Fruit fly (Drosophila melanogaster) whole organism, embryonic: Measurements from ENCODE around the gene CG15024.
A peak's percentile ranks its signal among the peaks of the same experiment; 100 is the strongest.

ENCODE experiments used
- Antp ChIP-seq: fragments of 200-800 bp; sonication (Bioruptor generic); optimal IDR thresholded peaks from 3 replicates; lab custom pipeline; 2016; ENCODE audit warnings: missing biosample characterization, missing genetic modification characterization
- BtbVII ChIP-seq: fragments of 200-800 bp; sonication (Bioruptor generic); optimal IDR thresholded peaks from 3 replicates; lab custom pipeline; 2017; ENCODE audit warnings: missing biosample characterization, mild to moderate bottlenecking, missing genetic modification characterization
- CG11456 ChIP-seq: fragments of 200-800 bp; sonication (Bioruptor generic); IDR thresholded peaks from 3 replicates; pipeline ENCODE4 v1.3.6; 2022; ENCODE audit warnings: missing biosample characterization, missing genetic modification characterization
- CG12071 ChIP-seq: fragments of 200-800 bp; sonication (Bioruptor generic); optimal IDR thresholded peaks from 3 replicates; lab custom pipeline; 2018; ENCODE audit warnings: missing biosample characterization, mild to moderate bottlenecking, missing genetic modification characterization
- CG12769 ChIP-seq: fragments of 200-800 bp; sonication (Bioruptor generic); optimal IDR thresholded peaks from 2 replicates; lab custom pipeline; 2019; ENCODE audit warnings: missing biosample characterization, mild to moderate bottlenecking, missing genetic modification characterization, moderate library complexity
- CG13624 ChIP-seq: fragments of 200-800 bp; sonication (Bioruptor generic); optimal IDR thresholded peaks from 2 replicates; lab custom pipeline; 2016; ENCODE audit warnings: missing biosample characterization, missing genetic modification characterization
- CG13894 ChIP-seq: fragments of 200-800 bp; sonication (Bioruptor generic); optimal IDR thresholded peaks from 3 replicates; lab custom pipeline; 2018; ENCODE audit warnings: missing biosample characterization, mild to moderate bottlenecking, missing genetic modification characterization, moderate library complexity
- CG16779 ChIP-seq: fragments of 200-800 bp; sonication (Bioruptor generic); IDR thresholded peaks from 2 replicates; pipeline ENCODE4 v1.3.6; 2022; ENCODE audit warnings: missing biosample characterization, missing genetic modification characterization
- CG18599 ChIP-seq: fragments of 200-800 bp; sonication (Bioruptor generic); optimal IDR thresholded peaks from 3 replicates; lab custom pipeline; 2017; ENCODE audit warnings: missing biosample characterization, missing genetic modification characterization, mild to moderate bottlenecking, moderate library complexity, missing genetic modification reagents
- CG31365 ChIP-seq: fragments of 200-800 bp; sonication (Bioruptor generic); optimal IDR thresholded peaks from 2 replicates; lab custom pipeline; 2018; ENCODE audit warnings: missing biosample characterization, mild to moderate bottlenecking, missing genetic modification characterization
- CG32532 ChIP-seq: fragments of 200-800 bp; sonication (Bioruptor generic); IDR thresholded peaks from 2 replicates; pipeline ENCODE4 v1.3.6; 2022; ENCODE audit warnings: missing biosample characterization, missing genetic modification characterization
- CG8290 ChIP-seq, 3 experiments: fragments of 200-800 bp; sonication (Bioruptor generic); optimal IDR thresholded peaks; 2 replicates each; lab custom pipeline; 2016 to 2019; ENCODE audit warnings: missing biosample characterization in 3 of 3, missing genetic modification characterization in 3 of 3, mild to moderate bottlenecking in 2 of 3, moderate library complexity in 1 of 3
- CG8765 ChIP-seq: fragments of 200-800 bp; sonication (Bioruptor generic); IDR thresholded peaks from 2 replicates; pipeline ENCODE4 v1.3.6; 2022; ENCODE audit warnings: missing biosample characterization, missing genetic modification characterization
- Ets65A ChIP-seq: fragments of 200-800 bp; sonication (Bioruptor generic); peaks from one replicate; lab custom pipeline; 2016; ENCODE audit warnings: missing biosample characterization, missing genetic modification characterization
- Fer1 ChIP-seq: fragments of 200-800 bp; sonication (Bioruptor generic); optimal IDR thresholded peaks from 2 replicates; lab custom pipeline; 2017; ENCODE audit warnings: missing biosample characterization, mild to moderate bottlenecking, missing genetic modification characterization
- Gsc ChIP-seq: fragments of 200-800 bp; sonication (Bioruptor generic); IDR thresholded peaks from 2 replicates; pipeline ENCODE4 v1.3.6; 2022; ENCODE audit warnings: missing biosample characterization, missing genetic modification characterization
- Med ChIP-seq: fragments of 200-800 bp; sonication (Bioruptor generic); peaks from one replicate; lab custom pipeline; 2016; ENCODE audit warnings: missing biosample characterization, missing genetic modification characterization, mild to moderate bottlenecking, inconsistent platforms, moderate library complexity
- Sox100B ChIP-seq: fragments of 200-800 bp; sonication (Bioruptor generic); optimal IDR thresholded peaks from 3 replicates; lab custom pipeline; 2018; ENCODE audit warnings: missing biosample characterization, mild to moderate bottlenecking, missing genetic modification characterization
- Xbp1 ChIP-seq: fragments of 200-800 bp; sonication (Bioruptor generic); optimal IDR thresholded peaks from 3 replicates; lab custom pipeline; 2016; ENCODE audit warnings: missing biosample characterization, mild to moderate bottlenecking, missing genetic modification characterization
- ab ChIP-seq: fragments of 200-800 bp; sonication (Bioruptor generic); optimal IDR thresholded peaks from 2 replicates; lab custom pipeline; 2016; ENCODE audit warnings: missing biosample characterization, missing genetic modification characterization
- abd-A ChIP-seq: fragments of 200-800 bp; sonication (Bioruptor generic); optimal IDR thresholded peaks from 3 replicates; lab custom pipeline; 2019; ENCODE audit warnings: missing biosample characterization, mild to moderate bottlenecking, missing genetic modification characterization, moderate library complexity
- al ChIP-seq: fragments of 200-800 bp; sonication (Bioruptor generic); IDR thresholded peaks from 2 replicates; pipeline ENCODE4 v1.3.6; 2022; ENCODE audit warnings: missing biosample characterization, missing genetic modification characterization
- cas ChIP-seq: fragments of 200-800 bp; sonication (Bioruptor generic); IDR thresholded peaks from 2 replicates; pipeline ENCODE4 v1.3.6; 2022; ENCODE audit warnings: missing biosample characterization, missing genetic modification characterization
- chinmo ChIP-seq: fragments of 200-800 bp; sonication (Bioruptor generic); IDR thresholded peaks from 4 replicates; pipeline ENCODE4 v1.3.6; 2022; ENCODE audit warnings: missing biosample characterization, missing genetic modification characterization; ENCODE audit not compliant: partially characterized antibody
- chm ChIP-seq: fragments of 200-800 bp; sonication (Bioruptor generic); IDR thresholded peaks from 2 replicates; pipeline ENCODE4 v1.3.6; 2022; ENCODE audit warnings: missing biosample characterization, missing genetic modification characterization
- ci ChIP-seq: fragments of 200-800 bp; sonication (Bioruptor generic); IDR thresholded peaks from 3 replicates; pipeline ENCODE4 v1.3.6; 2022; ENCODE audit warnings: missing biosample characterization, missing genetic modification characterization
- da ChIP-seq: fragments of 200-800 bp; sonication (Bioruptor generic); optimal IDR thresholded peaks from 2 replicates; lab custom pipeline; 2016; ENCODE audit warnings: missing biosample characterization, missing genetic modification characterization
- dan ChIP-seq: fragments of 200-800 bp; sonication (Bioruptor generic); IDR thresholded peaks from 2 replicates; pipeline ENCODE4 v1.3.6; 2022; ENCODE audit warnings: missing biosample characterization, missing genetic modification characterization
- insv ChIP-seq, 2 experiments: fragments of 200-800 bp; sonication (Bioruptor generic); optimal IDR thresholded peaks; 3 replicates each; lab custom pipeline; 2016 to 2018; ENCODE audit warnings: missing biosample characterization in 2 of 2, missing genetic modification characterization in 2 of 2
- kah ChIP-seq: fragments of 200-800 bp; sonication (Bioruptor generic); optimal IDR thresholded peaks from 2 replicates; lab custom pipeline; 2018; ENCODE audit warnings: missing biosample characterization, mild to moderate bottlenecking, missing genetic modification characterization
- kni ChIP-seq: fragments of 200-800 bp; sonication (Bioruptor generic); optimal IDR thresholded peaks from 3 replicates; lab custom pipeline; 2017; ENCODE audit warnings: mild to moderate bottlenecking, missing biosample characterization, missing genetic modification reagents, missing genetic modification characterization
- pan ChIP-seq, 4 experiments: fragments of >200 bp in 3 of 4; fragments of 200-800 bp in 1 of 4; sonication (Bioruptor generic) in 1 of 4; optimal IDR thresholded peaks in 3 of 4; IDR thresholded peaks in 1 of 4; 2 replicates each; pipeline versions ENCODE4 v1.3.6 to Lab custom; 2017 to 2022; ENCODE audit warnings: missing biosample characterization in 2 of 4, missing genetic modification characterization in 2 of 4, mixed read lengths in 1 of 4
- pros ChIP-seq: fragments of 200-800 bp; sonication (Bioruptor generic); optimal IDR thresholded peaks from 3 replicates; lab custom pipeline; 2019; ENCODE audit warnings: missing biosample characterization, mild to moderate bottlenecking, missing genetic modification characterization, moderate library complexity
- ranshi ChIP-seq: fragments of 200-800 bp; sonication (Bioruptor generic); IDR thresholded peaks from 2 replicates; pipeline ENCODE4 v1.3.6; 2022; ENCODE audit warnings: missing biosample characterization, missing genetic modification characterization
- row ChIP-seq: fragments of 200-800 bp; sonication (Bioruptor generic); IDR thresholded peaks from 3 replicates; pipeline ENCODE4 v1.3.6; 2022; ENCODE audit warnings: missing biosample characterization, missing genetic modification characterization
- sens ChIP-seq: fragments of 200-800 bp; sonication (Bioruptor generic); peaks from one replicate; lab custom pipeline; 2016; ENCODE audit warnings: missing biosample characterization, missing genetic modification characterization
- sisA ChIP-seq: fragments of 200-800 bp; sonication (Bioruptor generic); IDR thresholded peaks from 2 replicates; pipeline ENCODE4 v1.3.6; 2022; ENCODE audit warnings: missing biosample characterization, missing genetic modification characterization
- stc ChIP-seq: fragments of 200-800 bp; sonication (Bioruptor generic); IDR thresholded peaks from 2 replicates; pipeline ENCODE4 v1.3.6; 2022; ENCODE audit warnings: missing biosample characterization, missing genetic modification characterization
- unc-4 ChIP-seq: fragments of 200-800 bp; sonication (Bioruptor generic); IDR thresholded peaks from 2 replicates; pipeline ENCODE4 v1.3.6; 2022; ENCODE audit warnings: missing biosample characterization, missing genetic modification characterization; ENCODE audit not compliant: partially characterized antibody

CG15024 gene

dm6 chr3L:4460307-4461088 is 3.1 kb downstream of the CG15024 start, which contains the start of gene CG15022 (continued):
- TF ChIP-seq chm (GFP tag; lab: Robert Waterston, UW) = no peak
- 0 out of 3 replicates have a peak, but pooled peaks have one; percentile 12 for TF ChIP-seq CG11456 (GFP tag; lab: Robert Waterston, UW)
- no peak for TF ChIP-seq Fer1
- no peak for TF ChIP-seq Xbp1 (GFP tag; lab: Kevin White, UChicago)
- peak; percentile 65 for TF ChIP-seq CG12769 (tag; lab: Kevin White, UChicago)
- peak; percentile 55 for TF ChIP-seq pros (GFP tag; lab: Kevin White, UChicago)
- TF ChIP-seq, all 482 proteins: peak for 13

- TF ChIP-seq sisA = no peak
- TF ChIP-seq insv (GFP tag; optimal IDR thresholded peaks at IDR 0.05; lab: Kevin White, UChicago) = no peak
- TF ChIP-seq sens (GFP tag; lab: Kevin White, UChicago) = peak; percentile 9
- no peak for TF ChIP-seq BtbVII (GFP tag; lab: Kevin White, UChicago)
- TF ChIP-seq ci (GFP tag; lab: Robert Waterston, UW) = no peak
- no peak for TF ChIP-seq cas
- no peak for TF ChIP-seq pan (optimal IDR thresholded peaks at IDR 0.05; lab: Kevin White, UChicago)
- TF ChIP-seq pan (GFP tag; optimal IDR thresholded peaks at IDR 0.05 in 1 of 2, IDR thresholded peaks at IDR 0.05 in 1 of 2) = no peak
- TF ChIP-seq CG13894 (tag; lab: Kevin White, UChicago) = peak; percentile 59
- no peak for TF ChIP-seq Sox100B (GFP tag; lab: Kevin White, UChicago)
- no peak for TF ChIP-seq unc-4
- TF ChIP-seq CG8765 (GFP tag; lab: Robert Waterston, UW) = no peak
- no peak for TF ChIP-seq stc
- TF ChIP-seq ranshi = no peak
These were observed 5.6 kb downstream of the CG15024 start, which contains the start of gene CG11345 for dm6 chr3L:4458063-4458462. TSS of gene CG11345 (minus strand) at chr3L:4458163.

- TF ChIP-seq CG8290 (GFP tag; optimal IDR thresholded peaks at IDR 0.05; lab: Kevin White, UChicago) (no peak), CG8290 (tag; optimal IDR thresholded peaks at IDR 0.05; lab: Kevin White, UChicago) (no peak), dan (no peak), CG12071 (no peak), CG11456 (GFP tag; lab: Robert Waterston, UW) (0 out of 3 replicates have a peak, but pooled peaks have one; percentile 60), CG32532 (GFP tag; lab: Robert Waterston, UW) (0 out of 2 replicates have a peak, but pooled peaks have one; percentile 30), Antp (GFP tag; lab: Kevin White, UChicago) (no peak), da (no peak), CG13624 (GFP tag; lab: Kevin White, UChicago) (no peak), Med (GFP tag; lab: Kevin White, UChicago) (peak; percentile 74), al (GFP tag; lab: Robert Waterston, UW) (0 out of 2 replicates have a peak, but pooled peaks have one; percentile 11), CG18599 (GFP tag; lab: Kevin White, UChicago) (no peak), CG31365 (tag; lab: Kevin White, UChicago) (no peak), ab (GFP tag; lab: Kevin White, UChicago) (no peak), Ets65A (GFP tag; lab: Kevin White, UChicago) (peak; percentile 45), CG16779 (GFP tag; lab: Robert Waterston, UW) (0 out of 2 replicates have a peak, but pooled peaks have one; percentile 11)
These were observed 16.4 kb downstream of the CG15024 start for dm6 chr3L:4447229-4447628.

- peak; percentile 18 for TF ChIP-seq CG13894 (tag; lab: Kevin White, UChicago)
- TF ChIP-seq Gsc (GFP tag; lab: Robert Waterston, UW) = no peak
- TF ChIP-seq row (GFP tag; lab: Robert Waterston, UW) = no peak
- no peak for TF ChIP-seq kah (GFP tag; lab: Kevin White, UChicago)
- peak; percentile 34 for TF ChIP-seq abd-A
- TF ChIP-seq kni (GFP tag; lab: Kevin White, UChicago) = no peak
- 0 out of 4 replicates have a peak, but pooled peaks have one; percentile 23 for TF ChIP-seq chinmo (GFP tag; lab: Robert Waterston, UW)
These were observed 17.4 kb downstream of the CG15024 start, which contains the start of gene CG12607 for dm6 chr3L:4446273-4446672. TSS of gene CG12607 (plus strand) at chr3L:4446573.
